Fruit fly (Drosophila melanogaster) whole organism: ENCODE data around the gene RabX5.

ENCODE experiments used
- CG8478 ChIP-seq: fragments of >200 bp; optimal IDR thresholded peaks from 2 replicates; lab custom pipeline; 2018; ENCODE audit warnings: inconsistent platforms
- EcR ChIP-seq, 2 experiments: fragments of >200 bp; optimal IDR thresholded peaks; 2 replicates each; lab custom pipeline; 2017; ENCODE audit warnings: missing biosample characterization in 2 of 2, missing genetic modification characterization in 2 of 2, missing genetic modification reagents in 2 of 2
- pan ChIP-seq: fragments of >200 bp; optimal IDR thresholded peaks from 2 replicates; lab custom pipeline; 2017
- psq ChIP-seq: fragments of >200 bp; optimal IDR thresholded peaks from 2 replicates; lab custom pipeline; 2017
- usp ChIP-seq: fragments of >200 bp; optimal IDR thresholded peaks from 2 replicates; lab custom pipeline; 2017; ENCODE audit warnings: missing biosample characterization, missing genetic modification characterization, mixed read lengths

DNA sequence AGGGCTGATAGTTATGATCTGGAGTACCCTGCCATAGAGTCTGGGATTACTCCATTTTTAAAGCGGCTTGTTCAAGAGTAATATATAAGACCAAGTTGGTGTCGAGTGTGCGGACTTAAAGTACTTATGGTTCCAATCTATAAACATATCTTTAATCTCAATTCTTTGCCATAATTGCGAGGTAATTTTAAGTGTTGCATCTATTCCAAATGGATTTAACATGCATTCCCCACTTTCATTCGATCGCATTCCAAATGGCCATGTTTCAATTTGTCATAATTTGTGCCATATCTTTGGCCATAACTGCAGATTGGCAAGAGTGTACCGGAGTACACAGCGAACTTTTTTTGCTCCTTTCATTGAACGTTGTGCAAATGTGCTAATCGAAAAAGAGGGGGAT, 41.3 kb upstream of the RabX5 start:
- TF ChIP-seq EcR (GFP tag; optimal IDR thresholded peaks at IDR 0.05; lab: Kevin White, UChicago) (no peak), usp (GFP tag; lab: Kevin White, UChicago) (no peak), pan (lab: Kevin White, UChicago) (no peak), CG8478 (lab: Kevin White, UChicago) (no peak), psq (lab: Kevin White, UChicago) (no peak)
